Fruit fly (Drosophila melanogaster) Kc167 (cell line): ENCODE results near the gene morgue.

Experiments
- Myc ChIP-seq: fragments of >200 bp; optimal IDR thresholded peaks from 2 replicates; lab custom pipeline; 2017; ENCODE audit warnings: missing external identifiers
- Sin3A ChIP-seq: fragments of >200 bp; optimal IDR thresholded peaks from 2 replicates; lab custom pipeline; 2018; ENCODE audit warnings: missing external identifiers
- h ChIP-seq: fragments of >200 bp; optimal IDR thresholded peaks from 3 replicates; lab custom pipeline; 2018; ENCODE audit warnings: missing external identifiers
- insv ChIP-seq: fragments of >200 bp; optimal IDR thresholded peaks from 3 replicates; lab custom pipeline; 2018; ENCODE audit warnings: missing external identifiers
- psq ChIP-seq: fragments of >200 bp; optimal IDR thresholded peaks from 2 replicates; lab custom pipeline; 2017; ENCODE audit warnings: missing external identifiers
- ttk ChIP-seq: sonication (Bioruptor generic); optimal IDR thresholded peaks from 2 replicates; lab custom pipeline; 2017; ENCODE audit warnings: missing external identifiers

DNA sequence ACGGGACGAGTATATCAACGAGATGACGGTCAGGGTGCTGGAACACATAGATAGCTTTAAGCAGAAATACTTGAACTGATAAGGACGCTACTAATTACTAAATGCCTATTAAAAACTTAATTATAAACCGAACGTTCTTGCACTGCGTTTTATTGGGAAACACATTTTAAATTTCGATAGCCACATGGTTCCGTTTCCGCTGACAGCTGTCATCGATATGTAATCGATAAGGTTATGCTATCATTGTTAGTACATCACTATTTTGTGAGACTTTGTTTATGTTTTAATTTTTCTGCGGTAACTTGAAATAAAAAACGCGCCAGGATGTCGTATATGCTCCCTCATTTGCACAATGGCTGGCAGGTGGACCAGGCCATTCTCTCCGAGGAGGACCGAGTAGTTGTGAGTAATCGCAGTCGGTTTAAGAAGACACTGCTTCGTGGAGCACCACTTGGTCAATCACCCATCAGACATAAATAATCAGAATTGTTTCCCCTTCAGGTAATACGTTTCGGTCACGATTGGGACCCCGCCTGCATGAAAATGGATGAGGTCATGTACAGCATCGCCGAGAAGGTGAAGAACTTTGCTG lies 41.4 kb downstream of the morgue start, which contains the start of gene Dim1:
- TF ChIP-seq h: no peak
- no peak for TF ChIP-seq psq (lab: Kevin White, UChicago)
- TF ChIP-seq Myc (lab: Kevin White, UChicago): no peak
- no peak for TF ChIP-seq ttk (lab: Kevin White, UChicago)
- TF ChIP-seq Sin3A: no peak
- no peak for TF ChIP-seq insv (lab: Kevin White, UChicago)
